Worm (Caenorhabditis elegans) whole organism, late embryonic: ENCODE results near the gene Y61A9LA.7.
"Not testable (repeated sequence)": the region's sequence is repeated elsewhere in the genome, so short reads cannot be mapped to it uniquely, and the experiment has no call there.

Experiments used
- ama-1 ChIP-seq: fragments of 150-350 bp; optimal IDR thresholded peaks from 2 replicates; lab custom pipeline; 2014
- ceh-18 ChIP-seq: sonication (generic microtip); optimal IDR thresholded peaks from 2 replicates; lab custom pipeline; 2016; ENCODE audit warnings: missing genetic modification characterization, missing compliant biosample characterization
- ceh-19 ChIP-seq: fragments of 200-800 bp; sonication (Bioruptor generic); optimal IDR thresholded peaks from 2 replicates; lab custom pipeline; 2018; ENCODE audit warnings: mild to moderate bottlenecking, missing genetic modification characterization, missing compliant biosample characterization
- ceh-30 ChIP-seq: fragments of 150-350 bp; optimal IDR thresholded peaks from 2 replicates; lab custom pipeline; 2014; ENCODE audit warnings: missing biosample characterization, missing genetic modification characterization
- elt-2 ChIP-seq: sonication (generic microtip); optimal IDR thresholded peaks from 2 replicates; lab custom pipeline; 2016; ENCODE audit warnings: missing genetic modification reagents, missing genetic modification characterization, missing compliant biosample characterization
- madf-2 ChIP-seq: sonication (generic microtip); optimal IDR thresholded peaks from 2 replicates; lab custom pipeline; 2017; ENCODE audit warnings: missing genetic modification characterization, missing compliant biosample characterization
- nfya-1 ChIP-seq: sonication (generic microtip); optimal IDR thresholded peaks from 2 replicates; lab custom pipeline; 2017; ENCODE audit warnings: missing genetic modification characterization, mild to moderate bottlenecking, missing compliant biosample characterization, antibody characterized with exemption, moderate library complexity
- npax-4 ChIP-seq: sonication (generic microtip); optimal IDR thresholded peaks from 2 replicates; lab custom pipeline; 2016; ENCODE audit warnings: missing genetic modification characterization, missing compliant biosample characterization
- pqm-1 ChIP-seq: sonication (generic microtip); optimal IDR thresholded peaks from 2 replicates; lab custom pipeline; 2016; ENCODE audit warnings: missing genetic modification characterization, missing compliant biosample characterization
- rnt-1 ChIP-seq: sonication (generic microtip); optimal IDR thresholded peaks from 2 replicates; lab custom pipeline; 2016; ENCODE audit warnings: missing genetic modification characterization, missing compliant biosample characterization
- sdc-2 ChIP-seq: sonication (generic microtip); optimal IDR thresholded peaks from 2 replicates; lab custom pipeline; 2016; ENCODE audit warnings: missing genotype, missing genetic modification characterization, missing compliant biosample characterization
- unc-55 ChIP-seq: sonication (generic microtip); optimal IDR thresholded peaks from 2 replicates; lab custom pipeline; 2017; ENCODE audit warnings: missing biosample characterization, missing genetic modification reagents, missing genetic modification characterization

- TF ChIP-seq nfya-1 (tag; lab: Kevin White, UChicago); pqm-1 (tag; lab: Kevin White, UChicago); ceh-19 (GFP tag; lab: Kevin White, UChicago); elt-2 (tag; lab: Kevin White, UChicago); sdc-2; ama-1 (lab: Kevin White, UChicago); ceh-18 (tag; lab: Kevin White, UChicago); unc-55 (GFP tag; lab: Kevin White, UChicago); madf-2 (tag; lab: Kevin White, UChicago); ceh-30 (tag; lab: Kevin White, UChicago); npax-4 (tag; lab: Kevin White, UChicago); rnt-1 (tag; lab: Kevin White, UChicago): not testable (repeated sequence)
Observed at ce11 chrV:4560441-4560840, 840 bp upstream of the Y61A9LA.7 start, which contains the start of gene Y61A9LA.4.
